Worm (Caenorhabditis elegans) whole organism, young adult: ENCODE data around the gene eftu-2.

Experiments
- C06A6.2 ChIP-seq: fragments of 200-800 bp; sonication (Bioruptor generic); conservative IDR thresholded peaks from 2 replicates; pipeline ENCODE4 v1.3.6; 2022; ENCODE audit warnings: missing genetic modification characterization, missing compliant biosample characterization
- K12H6.12 ChIP-seq: fragments of 200-800 bp; sonication (Bioruptor generic); optimal IDR thresholded peaks from 2 replicates; lab custom pipeline; 2018; ENCODE audit warnings: mild to moderate bottlenecking, missing genetic modification characterization, missing compliant biosample characterization
- ama-1 ChIP-seq, 3 experiments: fragments of 150-350 bp in 1 of 3; sonication (generic microtip) in 2 of 3; optimal IDR thresholded peaks; 2 replicates each; lab custom pipeline; 2014 to 2018; ENCODE audit warnings: missing biosample characterization in 2 of 3, missing genetic modification characterization in 2 of 3, missing genetic modification reagents in 2 of 3
- atf-7 ChIP-seq: sonication (generic microtip); optimal IDR thresholded peaks from 2 replicates; lab custom pipeline; 2017; ENCODE audit warnings: mild to moderate bottlenecking, missing genetic modification characterization, missing compliant biosample characterization
- attf-6 ChIP-seq: fragments of 200-800 bp; sonication (Bioruptor generic); IDR thresholded peaks from 2 replicates; pipeline ENCODE4 v1.3.6; 2022; ENCODE audit warnings: missing genetic modification reagents, missing genetic modification characterization, missing compliant biosample characterization
- bed-2 ChIP-seq: fragments of 200-800 bp; sonication (Bioruptor generic); IDR thresholded peaks from 2 replicates; pipeline ENCODE4 v1.3.6; 2022; ENCODE audit warnings: missing genetic modification reagents, missing genetic modification characterization, missing compliant biosample characterization
- cebp-1 ChIP-seq, 2 experiments: fragments of 200-800 bp in 1 of 2; sonication (Bioruptor generic) in 1 of 2; sonication (generic microtip) in 1 of 2; IDR thresholded peaks in 1 of 2; optimal IDR thresholded peaks in 1 of 2; 2 replicates each; pipeline versions ENCODE4 v1.3.6 to Lab custom; 2017 to 2022; ENCODE audit warnings: missing compliant biosample characterization in 2 of 2, missing genetic modification characterization in 2 of 2, mild to moderate bottlenecking in 1 of 2, missing genetic modification reagents in 1 of 2, moderate library complexity in 1 of 2
- ceh-79 ChIP-seq: sonication (generic microtip); optimal IDR thresholded peaks from 2 replicates; lab custom pipeline; 2017; ENCODE audit warnings: mild to moderate bottlenecking, missing genetic modification characterization, missing compliant biosample characterization
- hlh-12 ChIP-seq: sonication (generic microtip); optimal IDR thresholded peaks from 2 replicates; lab custom pipeline; 2016; ENCODE audit warnings: missing genetic modification characterization, missing compliant biosample characterization
- pha-4 ChIP-seq: fragments of 150-350 bp; sonication (generic microtip); optimal IDR thresholded peaks from 2 replicates; lab custom pipeline; 2014; ENCODE audit warnings: missing biosample characterization, missing genetic modification reagents, missing genetic modification characterization
- tlf-1 ChIP-seq: fragments of 200-800 bp; sonication (Bioruptor generic); optimal IDR thresholded peaks from 2 replicates; lab custom pipeline; 2018; ENCODE audit warnings: mild to moderate bottlenecking, missing genetic modification characterization, missing compliant biosample characterization
- unc-130 ChIP-seq: sonication (generic microtip); optimal IDR thresholded peaks from 2 replicates; lab custom pipeline; 2016; ENCODE audit warnings: missing genetic modification reagents, missing genetic modification characterization, missing compliant biosample characterization
- ztf-22 ChIP-seq: fragments of 200-800 bp; sonication (Bioruptor generic); optimal IDR thresholded peaks from 2 replicates; lab custom pipeline; 2018; ENCODE audit warnings: mild to moderate bottlenecking, missing genetic modification characterization, moderate library complexity, missing compliant biosample characterization

- TF ChIP-seq tlf-1 (GFP tag; lab: Kevin White, UChicago), result no peak
- no peak for TF ChIP-seq ceh-79
- TF ChIP-seq ztf-22 (GFP tag; lab: Kevin White, UChicago), result no peak
- TF ChIP-seq C06A6.2 (GFP tag; lab: Robert Waterston, UW), result no peak
- TF ChIP-seq unc-130 (GFP tag; lab: Kevin White, UChicago), result no peak
- no peak for TF ChIP-seq pha-4
- TF ChIP-seq hlh-12 (tag; lab: Kevin White, UChicago), result no peak
- no peak for TF ChIP-seq atf-7 (tag; lab: Kevin White, UChicago)
- no peak for TF ChIP-seq attf-6 (GFP tag; lab: Robert Waterston, UW)
- no peak for TF ChIP-seq bed-2 (GFP tag; lab: Robert Waterston, UW)
- TF ChIP-seq ama-1 (optimal IDR thresholded peaks at IDR 0.05; lab: Kevin White, UChicago), result no peak
- TF ChIP-seq ama-1 (GFP tag; optimal IDR thresholded peaks at IDR 0.05; lab: Kevin White, UChicago), result no peak
- no peak for TF ChIP-seq K12H6.12 (tag; lab: Kevin White, UChicago)
- TF ChIP-seq cebp-1 (GFP tag; IDR thresholded peaks at IDR 0.05; lab: Robert Waterston, UW), result no peak
- no peak for TF ChIP-seq cebp-1 (tag; optimal IDR thresholded peaks at IDR 0.05; lab: Kevin White, UChicago)
Observed at ce11 chrIII:5988010-5988409, 21.4 kb upstream of the eftu-2 start.
